Worm (Caenorhabditis elegans): ENCODE measurements around the gene C23H4.6.

- no peak for TF ChIP-seq elt-3 (tag; optimal IDR thresholded peaks at IDR 0.05)
- TF ChIP-seq snpc-4 (tag; optimal IDR thresholded peaks at IDR 0.05) = no peak
- TF ChIP-seq lin-13 (tag; optimal IDR thresholded peaks at IDR 0.05) = no peak
- TF ChIP-seq elt-1 (tag; optimal IDR thresholded peaks at IDR 0.05; ENCODE audit: borderline replicate concordance, insufficient read depth) = no peak
- no peak for TF ChIP-seq ceh-83 (GFP tag; optimal IDR thresholded peaks at IDR 0.05)
Measured at ce11 chrX:12275577-12275976, 40.2 kb downstream of the C23H4.6 start, which contains the start of gene C04B4.6.

All from whole organism, mixed stage, embryonic.